Worm (Caenorhabditis elegans) whole organism, midembryonic: ENCODE measurements around the gene daf-2.

Experiments
- cog-1 ChIP-seq: sonication (generic microtip); optimal IDR thresholded peaks from 2 replicates; lab custom pipeline; 2016; ENCODE audit warnings: missing genetic modification characterization, missing compliant biosample characterization
- flt-1 ChIP-seq: fragments of 200-800 bp; sonication (Bioruptor generic); IDR thresholded peaks from 2 replicates; pipeline ENCODE4 v1.3.6; 2022; ENCODE audit warnings: missing genetic modification characterization, missing compliant biosample characterization
- med-1 ChIP-seq: sonication (generic microtip); optimal IDR thresholded peaks from 2 replicates; lab custom pipeline; 2017; ENCODE audit warnings: missing genetic modification characterization, mild to moderate bottlenecking, missing compliant biosample characterization, antibody characterized with exemption, missing genetic modification reagents; ENCODE audit not compliant: insufficient read depth
- ref-1 ChIP-seq: fragments of 200-800 bp; sonication (Bioruptor generic); conservative IDR thresholded peaks from 2 replicates; pipeline ENCODE4 v1.3.6; 2022; ENCODE audit warnings: missing genetic modification reagents, missing genetic modification characterization, missing compliant biosample characterization
- ztf-29 ChIP-seq: fragments of 200-800 bp; sonication (Bioruptor generic); IDR thresholded peaks from 2 replicates; pipeline ENCODE4 v1.3.6; 2022; ENCODE audit warnings: missing genetic modification reagents, missing genetic modification characterization, missing compliant biosample characterization

ce11 chrIII:3086471-3086870, 45.8 kb upstream of the daf-2 start, which contains the start of gene sft-1:
- TF ChIP-seq ref-1 (no peak), cog-1 (tag; lab: Kevin White, UChicago) (no peak), ztf-29 (GFP tag; lab: Robert Waterston, UW) (no peak), med-1 (no peak), flt-1 (GFP tag; lab: Robert Waterston, UW) (no peak)
